Worm (Caenorhabditis elegans): ENCODE measurements around the gene klp-13.

The klp-13 gene

ce11 chrX:5985720-5986119, 931 bp downstream of the klp-13 start:
- TF ChIP-seq ztf-23 (GFP tag; IDR thresholded peaks at IDR 0.05), result no peak
- no peak for TF ChIP-seq cog-1 (tag; optimal IDR thresholded peaks at IDR 0.05)
- TF ChIP-seq T22C8.4 (GFP tag; IDR thresholded peaks at IDR 0.05), result no peak
- no peak for TF ChIP-seq klf-2 (GFP tag; conservative IDR thresholded peaks at IDR 0.05)

DNA sequence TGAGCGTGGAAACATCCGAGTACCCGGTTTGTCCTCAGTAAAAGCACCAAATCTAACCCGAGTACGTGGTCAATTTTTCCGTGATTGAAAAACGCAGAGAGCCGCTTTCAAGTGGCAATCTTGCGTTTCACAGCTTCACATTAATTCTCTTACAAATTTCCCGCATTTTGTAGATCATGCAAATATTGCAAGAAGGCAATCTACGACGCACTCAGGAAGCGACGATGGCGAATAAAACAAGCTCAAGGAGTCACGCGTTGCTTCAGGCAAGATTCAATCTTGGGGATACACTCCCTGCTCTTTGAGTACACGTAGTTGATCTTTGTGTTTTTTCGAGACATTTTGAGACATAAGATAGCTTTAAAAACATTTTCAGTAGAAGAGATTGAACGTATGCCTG, 3.1 kb downstream of the klp-13 start:
- TF ChIP-seq ztf-29 (GFP tag; IDR thresholded peaks at IDR 0.05) (no peak), flt-1 (GFP tag; IDR thresholded peaks at IDR 0.05) (no peak), cog-1 (tag; optimal IDR thresholded peaks at IDR 0.05) (no peak), tab-1 (GFP tag; IDR thresholded peaks at IDR 0.05) (no peak), ref-1 (GFP tag; conservative IDR thresholded peaks at IDR 0.05) (no peak), med-1 (GFP tag; optimal IDR thresholded peaks at IDR 0.05; ENCODE audit: insufficient read depth) (no peak), klf-2 (GFP tag; conservative IDR thresholded peaks at IDR 0.05) (no peak), ztf-23 (GFP tag; IDR thresholded peaks at IDR 0.05) (no peak)

DNA sequence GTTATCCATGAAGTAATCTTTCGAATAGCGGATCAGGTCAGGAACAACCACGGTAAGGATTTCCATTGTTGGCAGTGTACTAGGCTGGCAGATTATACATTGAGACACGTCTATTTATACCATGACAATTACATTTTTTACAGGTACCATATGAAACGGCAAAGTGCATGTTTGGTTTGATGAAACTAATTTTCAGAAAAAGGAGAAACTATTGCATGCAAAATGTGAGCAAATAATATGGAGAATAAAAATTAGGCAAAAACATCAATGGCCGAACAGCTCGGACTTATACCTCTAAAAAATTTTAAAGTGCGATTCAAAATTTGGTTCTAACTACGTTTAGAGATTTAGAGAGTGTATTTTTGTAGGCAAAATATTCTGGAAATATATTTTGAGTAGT, 8.0 kb downstream of the klp-13 start, which contains the start of gene F22F4.5:
F22F4.5 (minus strand) TSS at position 101 of the 400 bp plus-strand sequence.
- TF ChIP-seq tab-1 (GFP tag; IDR thresholded peaks at IDR 0.05), result no peak
- TF ChIP-seq ztf-29 (GFP tag; IDR thresholded peaks at IDR 0.05), result no peak
- TF ChIP-seq flt-1 (GFP tag; IDR thresholded peaks at IDR 0.05), result no peak
- TF ChIP-seq klf-2 (GFP tag; conservative IDR thresholded peaks at IDR 0.05), result no peak
- TF ChIP-seq cog-1 (tag; optimal IDR thresholded peaks at IDR 0.05), result no peak
- TF ChIP-seq T22C8.4 (GFP tag; IDR thresholded peaks at IDR 0.05), result no peak
- TF ChIP-seq ztf-23 (GFP tag; IDR thresholded peaks at IDR 0.05), result no peak
- TF ChIP-seq med-1 (GFP tag; optimal IDR thresholded peaks at IDR 0.05; ENCODE audit: insufficient read depth), result no peak
- no peak for TF ChIP-seq ref-1 (GFP tag; conservative IDR thresholded peaks at IDR 0.05)

DNA sequence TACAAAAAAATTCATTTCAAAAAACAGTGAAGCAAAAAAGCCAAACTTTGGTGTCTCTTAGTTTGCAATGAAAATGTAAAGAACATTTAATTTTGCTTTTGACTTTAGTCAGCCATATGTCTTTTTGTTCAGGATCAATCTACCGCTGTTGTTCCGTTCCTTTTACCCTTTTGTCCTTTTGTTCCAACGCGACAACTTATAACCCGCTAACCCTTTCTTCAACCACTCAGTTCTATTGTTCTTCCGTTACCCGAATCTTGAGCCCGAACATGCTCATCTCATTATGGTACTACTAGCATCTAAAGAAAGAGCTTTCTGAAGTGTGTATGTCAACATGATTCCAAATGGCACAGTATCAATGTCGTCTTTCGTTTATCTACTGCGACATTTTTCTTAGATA, 9.2 kb downstream of the klp-13 start:
- no peak for TF ChIP-seq T22C8.4 (GFP tag; IDR thresholded peaks at IDR 0.05)
- TF ChIP-seq med-1 (GFP tag; optimal IDR thresholded peaks at IDR 0.05; ENCODE audit: insufficient read depth), result no peak
- TF ChIP-seq klf-2 (GFP tag; conservative IDR thresholded peaks at IDR 0.05), result no peak
- no peak for TF ChIP-seq ref-1 (GFP tag; conservative IDR thresholded peaks at IDR 0.05)

ce11 chrX:5995613-5996206, 10.9 kb downstream of the klp-13 start, which contains the start of gene inx-3:
Gene inx-3, plus strand, starts transcription at chrX:5996156.
- no peak for TF ChIP-seq cog-1 (tag; optimal IDR thresholded peaks at IDR 0.05)
- no peak for TF ChIP-seq ztf-29 (GFP tag; IDR thresholded peaks at IDR 0.05)
- TF ChIP-seq tab-1 (GFP tag; IDR thresholded peaks at IDR 0.05), result peak; percentile 53; the same call in 1 of the 2 replicates
- TF ChIP-seq T22C8.4 (GFP tag; IDR thresholded peaks at IDR 0.05), result 0 out of 2 replicates have a peak, but pooled peaks have one; percentile 3
- TF ChIP-seq med-1 (GFP tag; optimal IDR thresholded peaks at IDR 0.05; ENCODE audit: insufficient read depth), result no peak
- no peak for TF ChIP-seq klf-2 (GFP tag; conservative IDR thresholded peaks at IDR 0.05)
- TF ChIP-seq flt-1 (GFP tag; IDR thresholded peaks at IDR 0.05), result 0 out of 2 replicates have a peak, but pooled peaks have one; percentile 4
- TF ChIP-seq ref-1 (GFP tag; conservative IDR thresholded peaks at IDR 0.05), result no peak
- TF ChIP-seq ztf-23 (GFP tag; IDR thresholded peaks at IDR 0.05), result 0 out of 2 replicates have a peak, but pooled peaks have one; percentile 55

DNA sequence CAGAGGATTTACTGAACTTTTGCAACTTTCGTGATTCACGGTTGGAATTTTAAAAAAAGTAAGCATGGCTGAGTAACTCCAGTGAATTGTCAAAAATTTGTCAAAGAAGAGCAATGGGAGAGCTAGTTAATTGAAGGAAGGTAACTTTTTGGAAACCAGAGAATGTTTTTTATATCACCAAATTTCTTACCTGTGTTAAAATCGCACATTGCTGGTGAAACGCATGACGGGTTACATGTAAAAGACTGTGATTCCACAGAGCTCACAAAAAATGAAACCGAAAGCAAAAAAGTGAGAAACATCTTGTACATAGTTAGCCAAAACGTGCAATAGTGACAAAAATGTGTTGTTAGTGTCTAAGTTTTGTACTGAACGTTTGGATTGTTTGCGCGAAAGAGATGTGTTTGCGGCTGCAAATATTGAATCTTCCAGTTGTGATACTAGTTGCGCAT, 14.3 kb downstream of the klp-13 start, which contains the start of gene F22F4.9:
F22F4.9 (minus strand) TSS at position 402 of the 452 bp plus-strand sequence.
- no peak for TF ChIP-seq med-1 (GFP tag; optimal IDR thresholded peaks at IDR 0.05; ENCODE audit: insufficient read depth)
- TF ChIP-seq klf-2 (GFP tag; conservative IDR thresholded peaks at IDR 0.05), result no peak
- no peak for TF ChIP-seq ztf-23 (GFP tag; IDR thresholded peaks at IDR 0.05)

DNA sequence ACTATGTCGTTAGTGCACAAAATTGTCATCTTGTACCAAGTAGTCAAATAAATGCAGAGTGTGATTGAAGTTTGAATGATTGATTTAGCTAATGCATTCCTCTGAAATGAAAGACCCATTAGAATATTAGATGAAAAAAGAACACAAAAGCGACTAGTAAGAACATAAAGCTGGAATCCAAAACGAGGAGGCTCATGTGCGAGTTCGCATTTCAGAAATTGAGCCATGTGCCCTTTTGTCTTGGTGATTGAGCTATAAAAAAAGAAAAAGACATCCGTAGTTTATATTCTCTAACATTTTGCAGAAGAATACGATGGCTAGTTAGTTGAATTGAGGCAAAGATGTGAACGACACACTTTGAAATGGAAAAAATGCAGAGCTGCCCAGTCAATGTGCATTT, 16.6 kb downstream of the klp-13 start, which contains the start of gene F22F4.4:
F22F4.4 (minus strand) TSS at position 101 of the 400 bp plus-strand sequence.
- no peak for TF ChIP-seq ztf-29 (GFP tag; IDR thresholded peaks at IDR 0.05)
- no peak for TF ChIP-seq klf-2 (GFP tag; conservative IDR thresholded peaks at IDR 0.05)
- no peak for TF ChIP-seq ztf-23 (GFP tag; IDR thresholded peaks at IDR 0.05)
- no peak for TF ChIP-seq flt-1 (GFP tag; IDR thresholded peaks at IDR 0.05)
- no peak for TF ChIP-seq cog-1 (tag; optimal IDR thresholded peaks at IDR 0.05)
- no peak for TF ChIP-seq ref-1 (GFP tag; conservative IDR thresholded peaks at IDR 0.05)
- no peak for TF ChIP-seq med-1 (GFP tag; optimal IDR thresholded peaks at IDR 0.05; ENCODE audit: insufficient read depth)
- no peak for TF ChIP-seq T22C8.4 (GFP tag; IDR thresholded peaks at IDR 0.05)
- no peak for TF ChIP-seq tab-1 (GFP tag; IDR thresholded peaks at IDR 0.05)

DNA sequence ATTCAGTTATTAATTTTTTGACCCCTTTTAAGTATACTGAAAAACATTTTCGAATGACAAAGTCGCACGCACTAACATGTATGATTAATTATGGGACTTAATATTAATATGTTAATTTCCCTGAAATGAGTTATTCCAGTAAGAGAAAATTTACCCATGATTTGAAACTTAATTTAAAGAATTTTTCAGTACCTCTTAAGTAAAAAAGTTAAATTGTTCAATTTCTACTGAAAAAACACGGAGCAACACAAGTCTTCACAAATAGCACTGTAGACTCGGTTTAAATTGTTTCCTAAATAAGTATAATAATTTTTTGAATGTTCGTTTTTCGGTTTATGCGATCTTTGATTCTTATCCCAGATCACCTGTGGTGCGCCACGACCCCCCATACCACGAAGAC, 17.7 kb downstream of the klp-13 start:
- no peak for TF ChIP-seq ztf-29 (GFP tag; IDR thresholded peaks at IDR 0.05)
- no peak for TF ChIP-seq flt-1 (GFP tag; IDR thresholded peaks at IDR 0.05)
- no peak for TF ChIP-seq tab-1 (GFP tag; IDR thresholded peaks at IDR 0.05)
- TF ChIP-seq ztf-23 (GFP tag; IDR thresholded peaks at IDR 0.05), result no peak
- TF ChIP-seq med-1 (GFP tag; optimal IDR thresholded peaks at IDR 0.05; ENCODE audit: insufficient read depth), result no peak

ce11 chrX:6003853-6004252, 19.1 kb downstream of the klp-13 start, which contains the start of gene sups-1:
Gene sups-1, plus strand, starts transcription at chrX:6004153.
- TF ChIP-seq klf-2 (GFP tag; conservative IDR thresholded peaks at IDR 0.05) (no peak), ref-1 (GFP tag; conservative IDR thresholded peaks at IDR 0.05) (no peak), tab-1 (GFP tag; IDR thresholded peaks at IDR 0.05) (no peak), ztf-29 (GFP tag; IDR thresholded peaks at IDR 0.05) (no peak), ztf-23 (GFP tag; IDR thresholded peaks at IDR 0.05) (no peak), cog-1 (tag; optimal IDR thresholded peaks at IDR 0.05) (no peak), T22C8.4 (GFP tag; IDR thresholded peaks at IDR 0.05) (no peak), flt-1 (GFP tag; IDR thresholded peaks at IDR 0.05) (no peak), med-1 (GFP tag; optimal IDR thresholded peaks at IDR 0.05; ENCODE audit: insufficient read depth) (no peak)

DNA sequence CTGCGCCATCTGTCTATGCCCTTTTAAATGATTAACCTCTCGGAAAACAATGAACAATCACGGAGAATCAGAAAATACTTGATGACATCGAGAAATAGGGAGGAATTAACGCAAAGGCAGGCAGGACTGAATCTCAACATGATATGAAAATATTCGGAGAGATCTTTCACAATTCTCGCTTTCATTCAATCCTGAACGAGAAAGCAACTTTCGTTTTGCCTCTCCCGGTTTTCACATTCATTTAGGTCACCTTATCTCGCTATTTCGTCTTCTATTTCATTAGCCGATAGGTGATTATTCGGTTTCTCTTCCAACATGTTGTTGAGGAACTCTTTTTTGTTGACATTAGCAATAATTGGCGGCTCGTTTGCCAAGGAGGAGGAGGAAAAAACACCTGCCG, 19.5 kb downstream of the klp-13 start:
- TF ChIP-seq ref-1 (GFP tag; conservative IDR thresholded peaks at IDR 0.05), result no peak
- TF ChIP-seq tab-1 (GFP tag; IDR thresholded peaks at IDR 0.05), result no peak
- TF ChIP-seq ztf-23 (GFP tag; IDR thresholded peaks at IDR 0.05), result no peak
- TF ChIP-seq med-1 (GFP tag; optimal IDR thresholded peaks at IDR 0.05; ENCODE audit: insufficient read depth), result no peak
- TF ChIP-seq ztf-29 (GFP tag; IDR thresholded peaks at IDR 0.05), result no peak
- no peak for TF ChIP-seq flt-1 (GFP tag; IDR thresholded peaks at IDR 0.05)
- TF ChIP-seq cog-1 (tag; optimal IDR thresholded peaks at IDR 0.05), result no peak
- no peak for TF ChIP-seq T22C8.4 (GFP tag; IDR thresholded peaks at IDR 0.05)
- TF ChIP-seq klf-2 (GFP tag; conservative IDR thresholded peaks at IDR 0.05), result no peak

All from whole organism, midembryonic.